Worm (Caenorhabditis elegans) whole organism, L1 larva: Measurements from ENCODE around the gene nas-28.

Experiments
- C16A3.4 ChIP-seq: fragments of 150-350 bp; optimal IDR thresholded peaks from 2 replicates; lab custom pipeline; 2014; ENCODE audit warnings: missing biosample characterization, missing genetic modification characterization
- Y116A8C.19 ChIP-seq: sonication (generic microtip); optimal IDR thresholded peaks from 2 replicates; lab custom pipeline; 2016; ENCODE audit warnings: missing compliant biosample characterization, missing genetic modification characterization, borderline replicate concordance
- alr-1 ChIP-seq: fragments of 200-800 bp; sonication (Bioruptor generic); optimal IDR thresholded peaks from 2 replicates; lab custom pipeline; 2018; ENCODE audit warnings: borderline replicate concordance, mild to moderate bottlenecking, missing genetic modification characterization, missing compliant biosample characterization
- aly-2 ChIP-seq: fragments of 150-350 bp; optimal IDR thresholded peaks from 2 replicates; lab custom pipeline; 2014; ENCODE audit warnings: missing biosample characterization, missing genetic modification characterization
- blmp-1 ChIP-seq: fragments of 150-350 bp; optimal IDR thresholded peaks from 2 replicates; lab custom pipeline; 2014; ENCODE audit warnings: missing biosample characterization, missing genetic modification characterization
- ceh-8 ChIP-seq: fragments of 200-800 bp; sonication (Bioruptor generic); optimal IDR thresholded peaks from 2 replicates; lab custom pipeline; 2018; ENCODE audit warnings: mild to moderate bottlenecking, missing genetic modification characterization, moderate library complexity, missing compliant biosample characterization
- ceh-88 ChIP-seq: fragments of 200-800 bp; sonication (Bioruptor generic); IDR thresholded peaks from 2 replicates; pipeline ENCODE4 v1.3.6; 2022; ENCODE audit warnings: missing genetic modification characterization, missing compliant biosample characterization
- ceh-90 ChIP-seq: sonication (generic microtip); optimal IDR thresholded peaks from 2 replicates; lab custom pipeline; 2016; ENCODE audit warnings: missing genetic modification characterization, missing compliant biosample characterization
- dpl-1 ChIP-seq, 3 experiments: fragments of 150-350 bp in 2 of 3; sonication (generic microtip) in 1 of 3; optimal IDR thresholded peaks; 2 replicates each; lab custom pipeline; 2014 to 2017; ENCODE audit warnings: missing biosample characterization in 3 of 3, missing genetic modification characterization in 3 of 3, missing genetic modification reagents in 3 of 3
- dsc-1 ChIP-seq: sonication (generic microtip); optimal IDR thresholded peaks from 2 replicates; lab custom pipeline; 2016; ENCODE audit warnings: mild to moderate bottlenecking, missing genetic modification characterization, missing compliant biosample characterization
- efl-1 ChIP-seq, 4 experiments: fragments of 150-350 bp; optimal IDR thresholded peaks in 3 of 4; peaks in 1 of 4; 1 replicate in 1 of 4; 2 replicates in 3 of 4; lab custom pipeline; 2014; ENCODE audit warnings: missing biosample characterization in 2 of 4, missing genetic modification characterization in 2 of 4, missing genetic modification reagents in 2 of 4
- egl-27 ChIP-seq, 2 experiments: fragments of 150-350 bp in 1 of 2; sonication (generic microtip); optimal IDR thresholded peaks; 3 replicates each; lab custom pipeline; 2017 to 2018; ENCODE audit warnings: missing biosample characterization in 2 of 2, missing genetic modification characterization in 2 of 2, missing genetic modification reagents in 2 of 2
- elt-3 ChIP-seq, 6 experiments: fragments of 150-350 bp in 1 of 6; sonication (generic microtip); optimal IDR thresholded peaks; 2 replicates each; lab custom pipeline; 2017 to 2018; ENCODE audit warnings: missing biosample characterization in 6 of 6, missing genetic modification characterization in 6 of 6, inconsistent platforms in 1 of 6
- fkh-10 ChIP-seq: sonication (generic microtip); optimal IDR thresholded peaks from 2 replicates; lab custom pipeline; 2017; ENCODE audit warnings: missing biosample characterization, missing genetic modification reagents, missing genetic modification characterization
- grh-1 ChIP-seq: fragments of 200-800 bp; sonication (Bioruptor generic); IDR thresholded peaks from 2 replicates; pipeline ENCODE4 v1.3.6; 2022; ENCODE audit warnings: missing genetic modification reagents, missing genetic modification characterization, missing compliant biosample characterization
- hlh-4 ChIP-seq: sonication (generic microtip); optimal IDR thresholded peaks from 2 replicates; lab custom pipeline; 2016; ENCODE audit warnings: mild to moderate bottlenecking, missing genetic modification characterization, missing compliant biosample characterization
- jun-1 ChIP-seq: fragments of 150-350 bp; optimal IDR thresholded peaks from 2 replicates; lab custom pipeline; 2014; ENCODE audit warnings: missing biosample characterization, missing genetic modification reagents, missing genetic modification characterization
- lin-13 ChIP-seq: fragments of 150-350 bp; optimal IDR thresholded peaks from 2 replicates; lab custom pipeline; 2014; ENCODE audit warnings: missing biosample characterization, missing genetic modification reagents, missing genetic modification characterization
- lin-35 ChIP-seq, 2 experiments: fragments of 150-350 bp; optimal IDR thresholded peaks; 2 replicates each; lab custom pipeline; 2014; ENCODE audit warnings: missing biosample characterization in 2 of 2, missing genetic modification characterization in 2 of 2, missing genetic modification reagents in 2 of 2
- lin-39 ChIP-seq: fragments of 150-350 bp; optimal IDR thresholded peaks from 2 replicates; lab custom pipeline; 2014; ENCODE audit warnings: missing biosample characterization, missing genetic modification reagents, missing genetic modification characterization
- mdl-1 ChIP-seq, 2 experiments: fragments of 150-350 bp; optimal IDR thresholded peaks; 2 replicates each; lab custom pipeline; 2014 to 2017; ENCODE audit warnings: missing biosample characterization in 2 of 2, missing genetic modification characterization in 2 of 2, inconsistent platforms in 1 of 2
- mep-1 ChIP-seq: fragments of 150-350 bp; optimal IDR thresholded peaks from 2 replicates; lab custom pipeline; 2014; ENCODE audit warnings: missing biosample characterization, missing genetic modification characterization
- nhr-11 ChIP-seq: fragments of 150-350 bp; optimal IDR thresholded peaks from 2 replicates; lab custom pipeline; 2014; ENCODE audit warnings: missing biosample characterization, missing genetic modification characterization
- nhr-12 ChIP-seq: sonication (generic microtip); optimal IDR thresholded peaks from 2 replicates; lab custom pipeline; 2017; ENCODE audit warnings: missing biosample characterization, missing genetic modification characterization
- nhr-20 ChIP-seq: sonication (generic microtip); optimal IDR thresholded peaks from 2 replicates; lab custom pipeline; 2016; ENCODE audit warnings: mild to moderate bottlenecking, missing genetic modification characterization, missing compliant biosample characterization
- nhr-237 ChIP-seq: fragments of 150-350 bp; optimal IDR thresholded peaks from 2 replicates; lab custom pipeline; 2014; ENCODE audit warnings: missing biosample characterization, missing genetic modification characterization
- nhr-28 ChIP-seq: fragments of 150-350 bp; optimal IDR thresholded peaks from 2 replicates; lab custom pipeline; 2014; ENCODE audit warnings: missing biosample characterization, missing genetic modification characterization
- nhr-47 ChIP-seq: sonication (generic microtip); optimal IDR thresholded peaks from 2 replicates; lab custom pipeline; 2016; ENCODE audit warnings: mild to moderate bottlenecking, missing genetic modification characterization, moderate library complexity, missing compliant biosample characterization
- nhr-71 ChIP-seq: sonication (generic microtip); optimal IDR thresholded peaks from 2 replicates; lab custom pipeline; 2016; ENCODE audit warnings: mild to moderate bottlenecking, missing genetic modification characterization, moderate library complexity, missing compliant biosample characterization
- nhr-76 ChIP-seq: sonication (generic microtip); optimal IDR thresholded peaks from 2 replicates; lab custom pipeline; 2017; ENCODE audit warnings: missing biosample characterization, missing genetic modification characterization
- nhr-77 ChIP-seq: fragments of 150-350 bp; optimal IDR thresholded peaks from 2 replicates; lab custom pipeline; 2014; ENCODE audit warnings: missing biosample characterization, missing genetic modification characterization
- nhr-85 ChIP-seq: sonication (generic microtip); peaks from one replicate; lab custom pipeline; 2016; ENCODE audit warnings: missing genetic modification characterization, inconsistent platforms, missing compliant biosample characterization
- nhr-90 ChIP-seq: sonication (generic microtip); optimal IDR thresholded peaks from 2 replicates; lab custom pipeline; 2016; ENCODE audit warnings: mild to moderate bottlenecking, missing genetic modification characterization, missing compliant biosample characterization; ENCODE audit not compliant: poor library complexity
- pag-3 ChIP-seq: sonication (generic microtip); optimal IDR thresholded peaks from 2 replicates; lab custom pipeline; 2017; ENCODE audit warnings: missing genetic modification characterization, mild to moderate bottlenecking, missing compliant biosample characterization, antibody characterized with exemption, borderline replicate concordance; ENCODE audit not compliant: insufficient read depth
- pax-3 ChIP-seq: fragments of 200-800 bp; sonication (Bioruptor generic); optimal IDR thresholded peaks from 2 replicates; lab custom pipeline; 2018; ENCODE audit warnings: mild to moderate bottlenecking, missing genetic modification characterization, moderate library complexity, missing compliant biosample characterization
- snpc-4 ChIP-seq: fragments of 150-350 bp; optimal IDR thresholded peaks from 2 replicates; lab custom pipeline; 2014; ENCODE audit warnings: missing biosample characterization, missing genetic modification characterization
- snu-23 ChIP-seq: sonication (generic microtip); optimal IDR thresholded peaks from 2 replicates; lab custom pipeline; 2016; ENCODE audit warnings: missing genetic modification characterization, missing compliant biosample characterization
- sox-4 ChIP-seq: sonication (generic microtip); optimal IDR thresholded peaks from 2 replicates; lab custom pipeline; 2016; ENCODE audit warnings: missing genetic modification characterization, missing compliant biosample characterization
- sup-37 ChIP-seq: fragments of 200-800 bp; sonication (Bioruptor generic); optimal IDR thresholded peaks from 2 replicates; lab custom pipeline; 2018; ENCODE audit warnings: mild to moderate bottlenecking, missing genetic modification characterization, missing compliant biosample characterization
- swsn-7 ChIP-seq: sonication (generic microtip); optimal IDR thresholded peaks from 2 replicates; lab custom pipeline; 2016; ENCODE audit warnings: missing genetic modification characterization, missing compliant biosample characterization
- tbx-2 ChIP-seq: sonication (generic microtip); optimal IDR thresholded peaks from 2 replicates; lab custom pipeline; 2016; ENCODE audit warnings: missing genetic modification characterization, missing compliant biosample characterization
- unc-30 ChIP-seq: sonication (generic microtip); optimal IDR thresholded peaks from 2 replicates; lab custom pipeline; 2017; ENCODE audit warnings: missing biosample characterization, missing genetic modification characterization
- unc-62 ChIP-seq: fragments of 150-350 bp; optimal IDR thresholded peaks from 2 replicates; lab custom pipeline; 2014; ENCODE audit warnings: missing biosample characterization, missing genetic modification reagents, missing genetic modification characterization
- unc-86 ChIP-seq: sonication (generic microtip); optimal IDR thresholded peaks from 2 replicates; lab custom pipeline; 2016; ENCODE audit warnings: missing genetic modification characterization, missing compliant biosample characterization
- unc-98 ChIP-seq: fragments of 200-800 bp; sonication (Bioruptor generic); IDR thresholded peaks from 2 replicates; pipeline ENCODE4 v1.3.6; 2022; ENCODE audit warnings: missing genetic modification characterization, missing compliant biosample characterization
- vab-15 ChIP-seq: sonication (generic microtip); optimal IDR thresholded peaks from 2 replicates; lab custom pipeline; 2017; ENCODE audit warnings: missing genotype, mild to moderate bottlenecking, missing genetic modification characterization, missing compliant biosample characterization
- xbp-1 ChIP-seq: sonication (generic microtip); optimal IDR thresholded peaks from 2 replicates; lab custom pipeline; 2016; ENCODE audit warnings: missing genetic modification characterization, missing compliant biosample characterization
- ztf-11 ChIP-seq, 2 experiments: sonication (generic microtip); optimal IDR thresholded peaks; 2 replicates each; lab custom pipeline; 2016 to 2017; ENCODE audit warnings: missing genetic modification characterization in 2 of 2, missing biosample characterization in 1 of 2, missing compliant biosample characterization in 1 of 2

The nas-28 gene

ce11 chrIII:6145309-6145708, 37.7 kb downstream of the nas-28 start (continued):
- TF ChIP-seq hlh-4 (tag; lab: Kevin White, UChicago) = no peak
- TF ChIP-seq nhr-12 (tag; lab: Kevin White, UChicago) = no peak
- no peak for TF ChIP-seq ztf-11 (tag; optimal IDR thresholded peaks at IDR 0.05; lab: Kevin White, UChicago)
- peak in 1 of 2 experiments; percentile 45 for TF ChIP-seq lin-35 (GFP tag; optimal IDR thresholded peaks at IDR 0.05; lab: Kevin White, UChicago)
- TF ChIP-seq sup-37 (GFP tag; lab: Kevin White, UChicago) = no peak
- no peak for TF ChIP-seq alr-1 (tag; lab: Kevin White, UChicago)
- peak; percentile 73 for TF ChIP-seq blmp-1 (tag; lab: Kevin White, UChicago)
- TF ChIP-seq unc-86 = no peak
- no peak for TF ChIP-seq jun-1 (tag; lab: Kevin White, UChicago)
- TF ChIP-seq unc-62 (GFP tag; lab: Kevin White, UChicago) = no peak
- no peak for TF ChIP-seq Y116A8C.19
- TF ChIP-seq sox-4 = no peak
- no peak for TF ChIP-seq grh-1
- TF ChIP-seq nhr-71 (tag; lab: Kevin White, UChicago) = peak; percentile 55

ce11 chrIII:6144390-6144962, 38.5 kb downstream of the nas-28 start:
- TF ChIP-seq snpc-4 (tag; lab: Kevin White, UChicago) (no peak), aly-2 (tag; lab: Kevin White, UChicago) (no peak), ztf-11 (tag; optimal IDR thresholded peaks at IDR 0.05; lab: Kevin White, UChicago) (no peak), sox-4 (no peak), unc-98 (GFP tag; lab: Robert Waterston, UW) (no peak), elt-3 (tag; optimal IDR thresholded peaks at IDR 0.05; lab: Kevin White, UChicago) (peak in 3 of 6 experiments; percentile 40 to 91 (median 52)), alr-1 (tag; lab: Kevin White, UChicago) (no peak), dpl-1 (GFP tag; optimal IDR thresholded peaks at IDR 0.05; lab: Kevin White, UChicago) (no peak), ceh-8 (GFP tag; lab: Kevin White, UChicago) (no peak), mdl-1 (tag; optimal IDR thresholded peaks at IDR 0.05; lab: Kevin White, UChicago) (peak in 1 of 2 experiments; percentile 71), nhr-20 (tag; lab: Kevin White, UChicago) (peak; percentile 1), blmp-1 (tag; lab: Kevin White, UChicago) (peak; percentile 86), xbp-1 (no peak), lin-39 (tag; lab: Kevin White, UChicago) (no peak), dsc-1 (no peak), nhr-71 (tag; lab: Kevin White, UChicago) (peak; percentile 44), Y116A8C.19 (no peak), C16A3.4 (tag; lab: Kevin White, UChicago) (peak; percentile 6), unc-62 (GFP tag; lab: Kevin White, UChicago) (no peak), egl-27 (tag; optimal IDR thresholded peaks at IDR 0.05; lab: Kevin White, UChicago) (no peak), mep-1 (tag; lab: Kevin White, UChicago) (no peak), swsn-7 (tag; lab: Kevin White, UChicago) (no peak), nhr-47 (tag; lab: Kevin White, UChicago) (no peak), lin-13 (peak; percentile 9), efl-1 (optimal IDR thresholded peaks at IDR 0.05; lab: Kevin White, UChicago) (no peak), efl-1 (GFP tag; optimal IDR thresholded peaks at IDR 0.05 in 1 of 2; lab: Kevin White, UChicago) (no peak), nhr-77 (no peak), snu-23 (peak; percentile 42), ceh-90 (no peak), pag-3 (tag; lab: Kevin White, UChicago) (no peak), unc-30 (no peak), nhr-28 (no peak), tbx-2 (tag; lab: Kevin White, UChicago) (no peak), jun-1 (tag; lab: Kevin White, UChicago) (peak; percentile 28), ceh-88 (GFP tag; lab: Robert Waterston, UW) (no peak), vab-15 (tag; lab: Kevin White, UChicago) (no peak), nhr-76 (tag; lab: Kevin White, UChicago) (no peak), fkh-10 (GFP tag; lab: Kevin White, UChicago) (no peak), unc-86 (no peak), pax-3 (tag; lab: Kevin White, UChicago) (no peak), nhr-85 (tag; lab: Kevin White, UChicago) (peak; percentile 76), nhr-11 (tag; lab: Kevin White, UChicago) (no peak), nhr-237 (no peak), nhr-90 (tag; lab: Kevin White, UChicago) (peak; percentile 9)
